Worm (Caenorhabditis elegans) whole organism, L1 larva: Measurements from ENCODE around the gene B0478.3.

Experiments
- C34B4.2 ChIP-seq: sonication (generic microtip); optimal IDR thresholded peaks from 2 replicates; lab custom pipeline; 2017; ENCODE audit warnings: mild to moderate bottlenecking, missing genetic modification characterization, missing compliant biosample characterization
- Y116A8C.19 ChIP-seq: sonication (generic microtip); optimal IDR thresholded peaks from 2 replicates; lab custom pipeline; 2016; ENCODE audit warnings: missing compliant biosample characterization, missing genetic modification characterization, borderline replicate concordance
- aha-1 ChIP-seq: fragments of 150-350 bp; optimal IDR thresholded peaks from 2 replicates; lab custom pipeline; 2014; ENCODE audit warnings: missing biosample characterization, missing genetic modification characterization
- blmp-1 ChIP-seq: fragments of 150-350 bp; optimal IDR thresholded peaks from 2 replicates; lab custom pipeline; 2014; ENCODE audit warnings: missing biosample characterization, missing genetic modification characterization
- ceh-63 ChIP-seq: fragments of 200-800 bp; sonication (Bioruptor generic); optimal IDR thresholded peaks from 2 replicates; lab custom pipeline; 2018; ENCODE audit warnings: mild to moderate bottlenecking, missing genetic modification characterization, missing compliant biosample characterization
- ceh-90 ChIP-seq: sonication (generic microtip); optimal IDR thresholded peaks from 2 replicates; lab custom pipeline; 2016; ENCODE audit warnings: missing genetic modification characterization, missing compliant biosample characterization
- dpl-1 ChIP-seq, 3 experiments: fragments of 150-350 bp in 2 of 3; sonication (generic microtip) in 1 of 3; optimal IDR thresholded peaks; 2 replicates each; lab custom pipeline; 2014 to 2017; ENCODE audit warnings: missing biosample characterization in 3 of 3, missing genetic modification characterization in 3 of 3, missing genetic modification reagents in 3 of 3
- dsc-1 ChIP-seq: sonication (generic microtip); optimal IDR thresholded peaks from 2 replicates; lab custom pipeline; 2016; ENCODE audit warnings: mild to moderate bottlenecking, missing genetic modification characterization, missing compliant biosample characterization
- efl-1 ChIP-seq, 4 experiments: fragments of 150-350 bp; optimal IDR thresholded peaks in 3 of 4; peaks in 1 of 4; 1 replicate in 1 of 4; 2 replicates in 3 of 4; lab custom pipeline; 2014; ENCODE audit warnings: missing biosample characterization in 2 of 4, missing genetic modification characterization in 2 of 4, missing genetic modification reagents in 2 of 4
- ets-5 ChIP-seq: fragments of 200-800 bp; sonication (Bioruptor generic); IDR thresholded peaks from 2 replicates; pipeline ENCODE4 v1.3.6; 2022; ENCODE audit warnings: missing genetic modification characterization, missing compliant biosample characterization
- fkh-10 ChIP-seq: sonication (generic microtip); optimal IDR thresholded peaks from 2 replicates; lab custom pipeline; 2017; ENCODE audit warnings: missing biosample characterization, missing genetic modification reagents, missing genetic modification characterization
- fkh-4 ChIP-seq: sonication (generic microtip); optimal IDR thresholded peaks from 2 replicates; lab custom pipeline; 2016; ENCODE audit warnings: missing compliant biosample characterization, missing genetic modification characterization, borderline replicate concordance
- fkh-8 ChIP-seq: sonication (generic microtip); optimal IDR thresholded peaks from 2 replicates; lab custom pipeline; 2016; ENCODE audit warnings: mild to moderate bottlenecking, missing genetic modification characterization, missing compliant biosample characterization
- grh-1 ChIP-seq: fragments of 200-800 bp; sonication (Bioruptor generic); IDR thresholded peaks from 2 replicates; pipeline ENCODE4 v1.3.6; 2022; ENCODE audit warnings: missing genetic modification reagents, missing genetic modification characterization, missing compliant biosample characterization
- hlh-17 ChIP-seq: fragments of 200-800 bp; sonication (Bioruptor generic); optimal IDR thresholded peaks from 2 replicates; lab custom pipeline; 2018; ENCODE audit warnings: missing genetic modification characterization, mild to moderate bottlenecking, missing compliant biosample characterization, moderate library complexity, borderline replicate concordance
- irx-1 ChIP-seq: sonication (generic microtip); optimal IDR thresholded peaks from 2 replicates; lab custom pipeline; 2016; ENCODE audit warnings: missing genetic modification characterization, missing compliant biosample characterization
- isw-1 ChIP-seq: fragments of 200-800 bp; sonication (Bioruptor generic); IDR thresholded peaks from 2 replicates; pipeline ENCODE4 v1.3.6; 2022; ENCODE audit warnings: missing genetic modification characterization, missing compliant biosample characterization
- jun-1 ChIP-seq: fragments of 150-350 bp; optimal IDR thresholded peaks from 2 replicates; lab custom pipeline; 2014; ENCODE audit warnings: missing biosample characterization, missing genetic modification reagents, missing genetic modification characterization
- lin-14 ChIP-seq: fragments of 200-800 bp; sonication (Bioruptor generic); optimal IDR thresholded peaks from 2 replicates; lab custom pipeline; 2018; ENCODE audit warnings: mild to moderate bottlenecking, missing genetic modification characterization, moderate library complexity, missing compliant biosample characterization
- lin-15B ChIP-seq: fragments of 150-350 bp; sonication (generic microtip); optimal IDR thresholded peaks from 3 replicates; lab custom pipeline; 2014; ENCODE audit warnings: missing biosample characterization, missing genetic modification characterization
- lin-35 ChIP-seq, 2 experiments: fragments of 150-350 bp; optimal IDR thresholded peaks; 2 replicates each; lab custom pipeline; 2014; ENCODE audit warnings: missing biosample characterization in 2 of 2, missing genetic modification characterization in 2 of 2, missing genetic modification reagents in 2 of 2
- lsy-2 ChIP-seq, 2 experiments: fragments of 150-350 bp; optimal IDR thresholded peaks; 2 replicates each; lab custom pipeline; 2014; ENCODE audit warnings: missing biosample characterization in 2 of 2, missing genetic modification characterization in 2 of 2
- mdl-1 ChIP-seq, 2 experiments: fragments of 150-350 bp; optimal IDR thresholded peaks; 2 replicates each; lab custom pipeline; 2014 to 2017; ENCODE audit warnings: missing biosample characterization in 2 of 2, missing genetic modification characterization in 2 of 2, inconsistent platforms in 1 of 2
- mef-2 ChIP-seq: fragments of 150-350 bp; optimal IDR thresholded peaks from 2 replicates; lab custom pipeline; 2014; ENCODE audit warnings: missing biosample characterization, missing genetic modification characterization
- nhr-28 ChIP-seq: fragments of 150-350 bp; optimal IDR thresholded peaks from 2 replicates; lab custom pipeline; 2014; ENCODE audit warnings: missing biosample characterization, missing genetic modification characterization
- nhr-47 ChIP-seq: sonication (generic microtip); optimal IDR thresholded peaks from 2 replicates; lab custom pipeline; 2016; ENCODE audit warnings: mild to moderate bottlenecking, missing genetic modification characterization, moderate library complexity, missing compliant biosample characterization
- nhr-71 ChIP-seq: sonication (generic microtip); optimal IDR thresholded peaks from 2 replicates; lab custom pipeline; 2016; ENCODE audit warnings: mild to moderate bottlenecking, missing genetic modification characterization, moderate library complexity, missing compliant biosample characterization
- nhr-84 ChIP-seq: sonication (generic microtip); optimal IDR thresholded peaks from 2 replicates; lab custom pipeline; 2017; ENCODE audit warnings: missing biosample characterization, missing genetic modification characterization
- pag-3 ChIP-seq: sonication (generic microtip); optimal IDR thresholded peaks from 2 replicates; lab custom pipeline; 2017; ENCODE audit warnings: missing genetic modification characterization, mild to moderate bottlenecking, missing compliant biosample characterization, antibody characterized with exemption, borderline replicate concordance; ENCODE audit not compliant: insufficient read depth
- rnt-1 ChIP-seq: sonication (generic microtip); optimal IDR thresholded peaks from 2 replicates; lab custom pipeline; 2016; ENCODE audit warnings: mild to moderate bottlenecking, missing genetic modification characterization, moderate library complexity, missing compliant biosample characterization
- snpc-4 ChIP-seq: fragments of 150-350 bp; optimal IDR thresholded peaks from 2 replicates; lab custom pipeline; 2014; ENCODE audit warnings: missing biosample characterization, missing genetic modification characterization
- snu-23 ChIP-seq: sonication (generic microtip); optimal IDR thresholded peaks from 2 replicates; lab custom pipeline; 2016; ENCODE audit warnings: missing genetic modification characterization, missing compliant biosample characterization
- sox-4 ChIP-seq: sonication (generic microtip); optimal IDR thresholded peaks from 2 replicates; lab custom pipeline; 2016; ENCODE audit warnings: missing genetic modification characterization, missing compliant biosample characterization
- sup-37 ChIP-seq: fragments of 200-800 bp; sonication (Bioruptor generic); optimal IDR thresholded peaks from 2 replicates; lab custom pipeline; 2018; ENCODE audit warnings: mild to moderate bottlenecking, missing genetic modification characterization, missing compliant biosample characterization
- tbx-2 ChIP-seq: sonication (generic microtip); optimal IDR thresholded peaks from 2 replicates; lab custom pipeline; 2016; ENCODE audit warnings: missing genetic modification characterization, missing compliant biosample characterization
- tlp-1 ChIP-seq: fragments of 150-350 bp; optimal IDR thresholded peaks from 2 replicates; lab custom pipeline; 2014; ENCODE audit warnings: missing biosample characterization, missing genetic modification characterization
- unc-98 ChIP-seq: fragments of 200-800 bp; sonication (Bioruptor generic); IDR thresholded peaks from 2 replicates; pipeline ENCODE4 v1.3.6; 2022; ENCODE audit warnings: missing genetic modification characterization, missing compliant biosample characterization
- ztf-4 ChIP-seq: fragments of 150-350 bp; optimal IDR thresholded peaks from 2 replicates; lab custom pipeline; 2014; ENCODE audit warnings: missing biosample characterization, missing genetic modification characterization

The B0478.3 gene

ce11 chrIV:6954682-6955081 lies 9.7 kb downstream of the B0478.3 start (continued):
- TF ChIP-seq isw-1 (GFP tag; lab: Robert Waterston, UW) (peak; percentile 8; the same call in 1 of the 2 replicates), hlh-17 (no peak), nhr-28 (tag; lab: Kevin White, UChicago) (no peak), ceh-90 (tag; lab: Kevin White, UChicago) (no peak), nhr-71 (peak; percentile 22), mdl-1 (tag; optimal IDR thresholded peaks at IDR 0.05; lab: Kevin White, UChicago) (no peak)

DNA sequence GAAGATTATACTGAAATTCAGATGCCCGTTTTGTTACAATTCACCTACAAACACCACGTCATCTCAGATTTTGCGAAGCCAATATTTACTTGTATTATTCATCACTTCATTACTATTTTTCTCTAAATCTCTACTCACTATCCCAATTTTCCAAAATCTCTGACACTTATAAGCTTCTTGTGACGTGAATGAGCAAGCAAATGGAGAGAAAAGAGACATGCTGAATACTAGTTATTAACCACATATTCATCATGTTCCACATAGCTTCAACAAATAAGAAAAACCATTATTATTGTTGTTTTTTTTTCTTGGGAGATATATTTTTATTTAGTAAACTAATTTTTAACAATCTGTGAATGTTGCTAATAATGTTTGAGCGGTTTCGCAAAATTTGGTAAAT lies 13.1 kb downstream of the B0478.3 start:
- TF ChIP-seq sox-4 (tag; lab: Kevin White, UChicago) (peak; percentile 34), lin-15B (tag; lab: Kevin White, UChicago) (no peak), ceh-63 (GFP tag; lab: Kevin White, UChicago) (no peak), jun-1 (tag; lab: Kevin White, UChicago) (no peak), rnt-1 (no peak), efl-1 (optimal IDR thresholded peaks at IDR 0.05; lab: Kevin White, UChicago) (no peak), efl-1 (GFP tag; optimal IDR thresholded peaks at IDR 0.05 in 1 of 2; lab: Kevin White, UChicago) (peak in 1 of 2 experiments; percentile 70), dsc-1 (peak; percentile 69), fkh-8 (tag; lab: Kevin White, UChicago) (peak; percentile 49)

DNA sequence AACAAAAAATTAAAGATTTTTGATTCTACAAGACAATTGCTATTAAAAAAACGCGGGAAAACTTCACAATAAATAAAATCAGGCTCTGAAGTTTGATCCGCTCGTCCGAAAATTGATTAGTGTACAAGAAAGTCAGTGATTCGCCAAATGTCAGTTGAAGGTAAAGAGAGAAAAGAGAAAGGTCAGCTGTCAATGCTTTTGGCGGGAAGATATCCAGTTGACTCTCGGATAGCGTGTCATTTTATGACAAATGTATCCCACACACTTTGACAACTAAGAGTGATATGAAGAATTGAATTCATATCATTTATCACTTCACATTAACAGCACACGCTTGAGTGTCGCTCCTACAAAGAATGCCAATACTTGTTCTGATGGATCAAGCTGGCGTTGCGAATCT lies 17.6 kb downstream of the B0478.3 start:
- TF ChIP-seq hlh-17 = no peak
- TF ChIP-seq aha-1 (tag; lab: Kevin White, UChicago) = no peak
- no peak for TF ChIP-seq tbx-2 (tag; lab: Kevin White, UChicago)
- no peak for TF ChIP-seq rnt-1
- no peak for TF ChIP-seq snpc-4 (tag; lab: Kevin White, UChicago)
- peak in 1 of 3 experiments; percentile 33 for TF ChIP-seq dpl-1 (GFP tag; optimal IDR thresholded peaks at IDR 0.05; lab: Kevin White, UChicago)
- TF ChIP-seq blmp-1 (tag; lab: Kevin White, UChicago) = no peak
- peak in 1 of 2 experiments; percentile 4 for TF ChIP-seq lin-35 (GFP tag; optimal IDR thresholded peaks at IDR 0.05; lab: Kevin White, UChicago)
- TF ChIP-seq mef-2 (tag; lab: Kevin White, UChicago) = no peak
- TF ChIP-seq grh-1 (GFP tag; lab: Robert Waterston, UW) = no peak
- TF ChIP-seq C34B4.2 (tag; lab: Kevin White, UChicago) = no peak
- TF ChIP-seq lin-14 (GFP tag; lab: Kevin White, UChicago) = peak; percentile 54
- peak in 1 of 2 experiments; percentile 15 for TF ChIP-seq lsy-2 (tag; optimal IDR thresholded peaks at IDR 0.05; lab: Kevin White, UChicago)
- no peak for TF ChIP-seq efl-1 (optimal IDR thresholded peaks at IDR 0.05; lab: Kevin White, UChicago)
- peak in 1 of 2 experiments; percentile 10 for TF ChIP-seq efl-1 (GFP tag; optimal IDR thresholded peaks at IDR 0.05 in 1 of 2; lab: Kevin White, UChicago)
- TF ChIP-seq nhr-71 = peak; percentile 60
- no peak for TF ChIP-seq fkh-10
- no peak for TF ChIP-seq unc-98 (GFP tag; lab: Robert Waterston, UW)
- no peak for TF ChIP-seq sup-37 (GFP tag; lab: Kevin White, UChicago)
- TF ChIP-seq Y116A8C.19 (tag; lab: Kevin White, UChicago) = no peak
- TF ChIP-seq snu-23 (GFP tag; lab: Kevin White, UChicago) = peak; percentile 23
- no peak for TF ChIP-seq ets-5 (GFP tag; lab: Robert Waterston, UW)

DNA sequence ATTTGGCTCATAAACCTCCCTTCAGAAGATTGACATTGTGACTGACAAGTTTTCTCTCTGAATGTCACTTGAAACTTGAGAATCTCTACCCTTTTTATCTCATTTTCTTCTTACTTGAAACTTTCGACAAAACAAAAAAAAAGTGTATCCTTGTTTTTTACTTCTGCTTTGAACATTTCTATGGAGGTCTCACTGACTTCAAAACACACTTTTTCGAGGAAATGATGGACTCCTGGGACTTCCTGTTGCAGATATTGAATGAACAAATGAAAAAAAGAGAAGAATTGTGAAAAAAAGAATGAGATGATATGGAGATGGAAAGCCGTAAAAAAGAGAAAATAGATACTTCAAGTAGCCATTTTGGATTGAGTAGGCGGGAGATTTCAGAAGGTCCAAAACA lies 23.3 kb downstream of the B0478.3 start:
- TF ChIP-seq pag-3 (no peak), mdl-1 (tag; optimal IDR thresholded peaks at IDR 0.05; lab: Kevin White, UChicago) (no peak), rnt-1 (no peak), lin-14 (GFP tag; lab: Kevin White, UChicago) (peak; percentile 35), irx-1 (no peak), nhr-84 (tag; lab: Kevin White, UChicago) (no peak), fkh-4 (tag; lab: Kevin White, UChicago) (no peak), unc-98 (GFP tag; lab: Robert Waterston, UW) (no peak), fkh-10 (peak; percentile 52), nhr-47 (tag; lab: Kevin White, UChicago) (no peak), dsc-1 (no peak), isw-1 (GFP tag; lab: Robert Waterston, UW) (no peak), tlp-1 (tag; lab: Kevin White, UChicago) (no peak), ztf-4 (tag; lab: Kevin White, UChicago) (no peak)
